Worm (Caenorhabditis elegans) whole organism, mixed stage, embryonic: Measurements from ENCODE around the gene T22E5.1.

ENCODE experiments used
- bed-3 ChIP-seq: fragments of 200-800 bp; sonication (Bioruptor generic); optimal IDR thresholded peaks from 3 replicates; lab custom pipeline; 2018; ENCODE audit warnings: mild to moderate bottlenecking, missing genetic modification characterization, moderate library complexity, missing compliant biosample characterization
- ces-1 ChIP-seq: fragments of 150-350 bp; optimal IDR thresholded peaks from 2 replicates; lab custom pipeline; 2014; ENCODE audit warnings: missing biosample characterization, missing genetic modification reagents, missing genetic modification characterization
- elt-3 ChIP-seq: fragments of 150-350 bp; optimal IDR thresholded peaks from 2 replicates; lab custom pipeline; 2014; ENCODE audit warnings: missing biosample characterization, missing genetic modification characterization
- ham-2 ChIP-seq: fragments of 200-800 bp; sonication (Bioruptor generic); optimal IDR thresholded peaks from 2 replicates; lab custom pipeline; 2018; ENCODE audit warnings: mild to moderate bottlenecking, missing genetic modification characterization, missing compliant biosample characterization
- lin-13 ChIP-seq: fragments of 150-350 bp; optimal IDR thresholded peaks from 2 replicates; lab custom pipeline; 2014; ENCODE audit warnings: missing biosample characterization, missing genetic modification characterization
- lsy-2 ChIP-seq: fragments of 150-350 bp; optimal IDR thresholded peaks from 2 replicates; lab custom pipeline; 2014; ENCODE audit warnings: missing biosample characterization, missing genetic modification characterization
- nhr-2 ChIP-seq: fragments of 150-350 bp; optimal IDR thresholded peaks from 2 replicates; lab custom pipeline; 2014; ENCODE audit warnings: missing biosample characterization, missing genetic modification characterization
- nhr-237 ChIP-seq: fragments of 150-350 bp; optimal IDR thresholded peaks from 2 replicates; lab custom pipeline; 2014; ENCODE audit warnings: missing biosample characterization, missing genetic modification characterization
- snpc-4 ChIP-seq: fragments of 150-350 bp; optimal IDR thresholded peaks from 2 replicates; lab custom pipeline; 2014; ENCODE audit warnings: missing biosample characterization, missing genetic modification characterization
- zip-8 ChIP-seq: fragments of 150-350 bp; optimal IDR thresholded peaks from 2 replicates; lab custom pipeline; 2014; ENCODE audit warnings: missing biosample characterization, missing genetic modification characterization
- ztf-11 ChIP-seq: fragments of 150-350 bp; optimal IDR thresholded peaks from 2 replicates; lab custom pipeline; 2014; ENCODE audit warnings: missing biosample characterization, missing genetic modification characterization

ce11 chrX:6462995-6463462, 50.4 kb downstream of the T22E5.1 start, which contains the start of gene C15B12.2:
- TF ChIP-seq snpc-4 (tag; lab: Kevin White, UChicago): no peak
- TF ChIP-seq ces-1 (GFP tag; lab: Kevin White, UChicago): no peak
- TF ChIP-seq lin-13 (tag; lab: Kevin White, UChicago): no peak
- no peak for TF ChIP-seq elt-3 (tag; lab: Kevin White, UChicago)
- TF ChIP-seq lsy-2: no peak
- no peak for TF ChIP-seq nhr-2 (tag; lab: Kevin White, UChicago)
- TF ChIP-seq ham-2 (GFP tag; lab: Kevin White, UChicago): no peak
- TF ChIP-seq ztf-11: no peak
- TF ChIP-seq bed-3 (GFP tag; lab: Kevin White, UChicago): no peak
- TF ChIP-seq nhr-237 (tag; lab: Kevin White, UChicago): no peak
- no peak for TF ChIP-seq zip-8 (tag; lab: Kevin White, UChicago)
